Worm (Caenorhabditis elegans): ENCODE data around the gene oac-2.

DNA sequence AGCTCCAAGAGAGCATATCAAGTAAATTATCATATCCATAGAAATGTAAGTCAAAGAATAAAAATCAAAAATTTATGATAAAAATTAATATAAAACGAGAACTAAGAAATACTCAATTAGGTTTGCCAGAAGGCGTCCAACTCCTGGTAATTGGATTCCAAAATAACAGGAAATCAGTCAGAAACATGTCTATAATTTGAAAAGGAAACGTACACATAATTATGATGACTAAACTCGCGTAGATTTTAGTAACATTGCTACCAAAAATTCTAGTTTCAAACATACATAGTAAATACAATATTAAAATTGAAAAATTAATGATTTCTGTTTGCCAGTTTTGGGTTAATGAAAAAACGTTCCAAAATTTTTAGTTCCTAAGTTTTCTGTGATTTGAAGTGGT, 9.8 kb upstream of the oac-2 start, which contains the start of gene srbc-33:
- TF ChIP-seq tra-4 (tag; optimal IDR thresholded peaks at IDR 0.05): no peak
- no peak for TF ChIP-seq hmbx-1 (tag; optimal IDR thresholded peaks at IDR 0.05)
- TF ChIP-seq pes-1 (GFP tag; IDR thresholded peaks at IDR 0.05): no peak
- TF ChIP-seq ama-1 (optimal IDR thresholded peaks at IDR 0.05): no peak
- TF ChIP-seq aly-1 (tag; optimal IDR thresholded peaks at IDR 0.05): no peak
- TF ChIP-seq hmg-4 (GFP tag; optimal IDR thresholded peaks at IDR 0.05): no peak

Measured in whole organism, early embryonic.